Worm (Caenorhabditis elegans): Measurements from ENCODE around the gene C23G10.2.

ce11 chrIII:6230870-6231269, 23.0 kb downstream of the C23G10.2 start, which contains the start of gene esyt-2:
- TF ChIP-seq nhr-12 (tag; optimal IDR thresholded peaks at IDR 0.05) (no peak), ceh-63 (GFP tag; optimal IDR thresholded peaks at IDR 0.05) (no peak)
